Fruit fly (Drosophila melanogaster) whole organism, embryonic: Measurements from ENCODE around the gene CG13299.

Experiments used
- Antp ChIP-seq: fragments of 200-800 bp; sonication (Bioruptor generic); optimal IDR thresholded peaks from 3 replicates; lab custom pipeline; 2016; ENCODE audit warnings: missing biosample characterization, missing genetic modification characterization
- C15 ChIP-seq: fragments of 200-800 bp; sonication (Bioruptor generic); IDR thresholded peaks from 3 replicates; pipeline ENCODE4 v1.3.6; 2022; ENCODE audit warnings: missing biosample characterization, missing genetic modification characterization
- CG10147 ChIP-seq: fragments of 200-800 bp; sonication (Bioruptor generic); optimal IDR thresholded peaks from 2 replicates; lab custom pipeline; 2019; ENCODE audit warnings: missing biosample characterization, mild to moderate bottlenecking, missing genetic modification characterization, moderate library complexity
- CG1024 ChIP-seq: fragments of 200-800 bp; sonication (Bioruptor generic); IDR thresholded peaks from 2 replicates; pipeline ENCODE4 v1.3.6; 2022; ENCODE audit warnings: missing biosample characterization, missing genetic modification characterization
- CG10366 ChIP-seq: fragments of 200-800 bp; sonication (Bioruptor generic); IDR thresholded peaks from 2 replicates; pipeline ENCODE4 v1.3.6; 2022; ENCODE audit warnings: missing biosample characterization, missing genetic modification characterization
- CG10654 ChIP-seq: fragments of 200-800 bp; sonication (Bioruptor generic); optimal IDR thresholded peaks from 2 replicates; lab custom pipeline; 2016; ENCODE audit warnings: missing biosample characterization, missing genetic modification characterization
- CG12219 ChIP-seq: fragments of 200-800 bp; sonication (Bioruptor generic); optimal IDR thresholded peaks from 3 replicates; lab custom pipeline; 2018; ENCODE audit warnings: missing biosample characterization, mild to moderate bottlenecking, missing genetic modification characterization
- CG12236 ChIP-seq: fragments of 200-800 bp; sonication (Bioruptor generic); optimal IDR thresholded peaks from 2 replicates; lab custom pipeline; 2016; ENCODE audit warnings: missing biosample characterization, missing genetic modification characterization
- CG14710 ChIP-seq: fragments of 200-800 bp; sonication (Bioruptor generic); optimal IDR thresholded peaks from 3 replicates; lab custom pipeline; 2019; ENCODE audit warnings: missing biosample characterization, mild to moderate bottlenecking, missing genetic modification characterization, moderate library complexity
- CG1529 ChIP-seq: fragments of 200-800 bp; sonication (Bioruptor generic); optimal IDR thresholded peaks from 3 replicates; lab custom pipeline; 2018; ENCODE audit warnings: missing biosample characterization, missing genetic modification characterization
- CG17328 ChIP-seq: fragments of 200-800 bp; sonication (Bioruptor generic); IDR thresholded peaks from 2 replicates; pipeline ENCODE4 v1.3.6; 2022; ENCODE audit warnings: missing biosample characterization, missing genetic modification characterization
- CG17568 ChIP-seq: fragments of 200-800 bp; sonication (Bioruptor generic); optimal IDR thresholded peaks from 2 replicates; lab custom pipeline; 2018; ENCODE audit warnings: missing biosample characterization, mild to moderate bottlenecking, missing genetic modification characterization, moderate library complexity
- CG17912 ChIP-seq: fragments of 200-800 bp; sonication (Bioruptor generic); optimal IDR thresholded peaks from 2 replicates; lab custom pipeline; 2018; ENCODE audit warnings: missing biosample characterization, mild to moderate bottlenecking, missing genetic modification characterization
- CG18764 ChIP-seq: fragments of 200-800 bp; sonication (Bioruptor generic); optimal IDR thresholded peaks from 3 replicates; lab custom pipeline; 2016; ENCODE audit warnings: missing biosample characterization, missing genetic modification characterization
- CG2116 ChIP-seq: fragments of 200-800 bp; sonication (Bioruptor generic); optimal IDR thresholded peaks from 3 replicates; lab custom pipeline; 2018; ENCODE audit warnings: missing biosample characterization, mild to moderate bottlenecking, missing genetic modification characterization
- CG2678 ChIP-seq: fragments of 200-800 bp; sonication (Bioruptor generic); optimal IDR thresholded peaks from 3 replicates; lab custom pipeline; 2019; ENCODE audit warnings: missing biosample characterization, mild to moderate bottlenecking, missing genetic modification characterization, moderate library complexity
- CG31224 ChIP-seq: fragments of 200-800 bp; sonication (Bioruptor generic); IDR thresholded peaks from 2 replicates; pipeline ENCODE4 v1.3.6; 2022; ENCODE audit warnings: missing biosample characterization, missing genetic modification characterization
- CG8924 ChIP-seq: fragments of 200-800 bp; optimal IDR thresholded peaks from 3 replicates; lab custom pipeline; 2019; ENCODE audit warnings: missing biosample characterization, mild to moderate bottlenecking, missing genetic modification characterization, moderate library complexity
- CG9817 ChIP-seq: fragments of 200-800 bp; sonication (Bioruptor generic); optimal IDR thresholded peaks from 2 replicates; lab custom pipeline; 2018; ENCODE audit warnings: missing biosample characterization, mild to moderate bottlenecking, missing genetic modification characterization, moderate library complexity
- D19A ChIP-seq: fragments of 200-800 bp; optimal IDR thresholded peaks from 3 replicates; lab custom pipeline; 2019; ENCODE audit warnings: missing biosample characterization, mild to moderate bottlenecking, missing genetic modification characterization, moderate library complexity
- D19B ChIP-seq: fragments of 200-800 bp; sonication (Bioruptor generic); optimal IDR thresholded peaks from 2 replicates; lab custom pipeline; 2017; ENCODE audit warnings: missing biosample characterization, mild to moderate bottlenecking, missing genetic modification characterization
- Dbx ChIP-seq: fragments of 200-800 bp; sonication (Bioruptor generic); IDR thresholded peaks from 3 replicates; pipeline ENCODE4 v1.3.6; 2022; ENCODE audit warnings: missing biosample characterization, missing genetic modification characterization
- Dip3 ChIP-seq: fragments of 200-800 bp; sonication (Bioruptor generic); optimal IDR thresholded peaks from 3 replicates; lab custom pipeline; 2016; ENCODE audit warnings: missing biosample characterization, missing genetic modification characterization
- Dll ChIP-seq: fragments of 200-800 bp; sonication (Bioruptor generic); IDR thresholded peaks from 4 replicates; pipeline ENCODE4 v1.3.6; 2022; ENCODE audit warnings: missing biosample characterization, missing genetic modification characterization; ENCODE audit not compliant: partially characterized antibody
- Drgx ChIP-seq: fragments of 200-800 bp; sonication (Bioruptor generic); IDR thresholded peaks from 2 replicates; pipeline ENCODE4 v1.3.6; 2022; ENCODE audit warnings: missing biosample characterization, missing genetic modification characterization
- Fer1 ChIP-seq: fragments of 200-800 bp; sonication (Bioruptor generic); optimal IDR thresholded peaks from 2 replicates; lab custom pipeline; 2017; ENCODE audit warnings: missing biosample characterization, mild to moderate bottlenecking, missing genetic modification characterization
- Gug ChIP-seq: fragments of 200-800 bp; sonication (Bioruptor generic); IDR thresholded peaks from 4 replicates; pipeline ENCODE4 v1.3.6; 2022; ENCODE audit warnings: missing biosample characterization, missing genetic modification characterization
- Hsf ChIP-seq: fragments of 200-800 bp; sonication (Bioruptor generic); optimal IDR thresholded peaks from 3 replicates; lab custom pipeline; 2016; ENCODE audit warnings: missing biosample characterization, missing genetic modification characterization
- Nf-YA ChIP-seq: fragments of 200-800 bp; sonication (Bioruptor generic); IDR thresholded peaks from 2 replicates; pipeline ENCODE4 v1.3.6; 2022; ENCODE audit warnings: missing biosample characterization, missing genetic modification characterization
- Nf-YB ChIP-seq: fragments of 200-800 bp; sonication (Bioruptor generic); optimal IDR thresholded peaks from 3 replicates; lab custom pipeline; 2019; ENCODE audit warnings: missing biosample characterization, mild to moderate bottlenecking, missing genetic modification characterization, moderate library complexity
- al ChIP-seq: fragments of 200-800 bp; sonication (Bioruptor generic); IDR thresholded peaks from 2 replicates; pipeline ENCODE4 v1.3.6; 2022; ENCODE audit warnings: missing biosample characterization, missing genetic modification characterization
- bowl ChIP-seq: fragments of 200-800 bp; sonication (Bioruptor generic); IDR thresholded peaks from 2 replicates; pipeline ENCODE4 v1.3.6; 2022; ENCODE audit warnings: missing biosample characterization, missing genetic modification characterization
- cg ChIP-seq: fragments of 200-800 bp; sonication (Bioruptor generic); optimal IDR thresholded peaks from 3 replicates; lab custom pipeline; 2019; ENCODE audit warnings: missing biosample characterization, mild to moderate bottlenecking, missing genetic modification characterization, moderate library complexity
- chm ChIP-seq: fragments of 200-800 bp; sonication (Bioruptor generic); IDR thresholded peaks from 2 replicates; pipeline ENCODE4 v1.3.6; 2022; ENCODE audit warnings: missing biosample characterization, missing genetic modification characterization
- corto ChIP-seq: fragments of 200-800 bp; sonication (Bioruptor generic); optimal IDR thresholded peaks from 2 replicates; lab custom pipeline; 2016; ENCODE audit warnings: missing biosample characterization, mild to moderate bottlenecking, missing genetic modification characterization, moderate library complexity
- emc ChIP-seq: fragments of 200-800 bp; sonication (Bioruptor generic); optimal IDR thresholded peaks from 2 replicates; lab custom pipeline; 2016; ENCODE audit warnings: missing biosample characterization, missing genetic modification characterization
- fd64A ChIP-seq: fragments of 200-800 bp; sonication (Bioruptor generic); optimal IDR thresholded peaks from 3 replicates; lab custom pipeline; 2018; ENCODE audit warnings: missing biosample characterization, mild to moderate bottlenecking, missing genetic modification characterization
- ftz-f1 ChIP-seq: fragments of 200-800 bp; sonication (Bioruptor generic); optimal IDR thresholded peaks from 2 replicates; lab custom pipeline; 2016; ENCODE audit warnings: missing biosample characterization, missing genetic modification characterization
- gsb-n ChIP-seq: fragments of 200-800 bp; sonication (Bioruptor generic); optimal IDR thresholded peaks from 3 replicates; lab custom pipeline; 2018; ENCODE audit warnings: missing biosample characterization, mild to moderate bottlenecking, missing genetic modification characterization
- hkb ChIP-seq, 2 experiments: fragments of 200-800 bp in 1 of 2; fragments of >200 bp in 1 of 2; sonication (Bioruptor generic) in 1 of 2; IDR thresholded peaks in 1 of 2; optimal IDR thresholded peaks in 1 of 2; 2 replicates each; pipeline versions ENCODE4 v1.3.6 to Lab custom; 2017 to 2022; ENCODE audit warnings: missing biosample characterization in 1 of 2, missing genetic modification characterization in 1 of 2
- nom ChIP-seq: fragments of 200-800 bp; sonication (Bioruptor generic); optimal IDR thresholded peaks from 2 replicates; lab custom pipeline; 2017; ENCODE audit warnings: missing biosample characterization, missing genetic modification characterization, mild to moderate bottlenecking, moderate library complexity, missing genetic modification reagents
- sim ChIP-seq: fragments of 200-800 bp; sonication (Bioruptor generic); IDR thresholded peaks from 2 replicates; pipeline ENCODE4 v1.3.6; 2022; ENCODE audit warnings: missing biosample characterization, missing genetic modification characterization
- sisA ChIP-seq: fragments of 200-800 bp; sonication (Bioruptor generic); IDR thresholded peaks from 2 replicates; pipeline ENCODE4 v1.3.6; 2022; ENCODE audit warnings: missing biosample characterization, missing genetic modification characterization
- unc-4 ChIP-seq: fragments of 200-800 bp; sonication (Bioruptor generic); IDR thresholded peaks from 2 replicates; pipeline ENCODE4 v1.3.6; 2022; ENCODE audit warnings: missing biosample characterization, missing genetic modification characterization; ENCODE audit not compliant: partially characterized antibody
- zfh1 ChIP-seq: fragments of 200-800 bp; sonication (Bioruptor generic); IDR thresholded peaks from 3 replicates; pipeline ENCODE4 v1.3.6; 2022; ENCODE audit warnings: missing biosample characterization, missing genetic modification characterization

Gene CG13299

dm6 chr3L:6249178-6250078 is 17.3 kb upstream of the CG13299 start (continued):
- TF ChIP-seq corto (peak; percentile 15), bowl (GFP tag; lab: Robert Waterston, UW) (no peak), hkb (optimal IDR thresholded peaks at IDR 0.05; lab: Kevin White, UChicago) (no peak), hkb (GFP tag; IDR thresholded peaks at IDR 0.05; lab: Robert Waterston, UW) (no peak), D19B (GFP tag; lab: Kevin White, UChicago) (no peak), CG17568 (no peak), gsb-n (tag; lab: Kevin White, UChicago) (no peak), nom (GFP tag; lab: Kevin White, UChicago) (no peak), CG14710 (tag; lab: Kevin White, UChicago) (no peak), CG12219 (GFP tag; lab: Kevin White, UChicago) (no peak), CG2678 (tag; lab: Kevin White, UChicago) (no peak), Drgx (GFP tag; lab: Robert Waterston, UW) (peak; percentile 63), CG10147 (GFP tag; lab: Kevin White, UChicago) (no peak), Nf-YB (GFP tag; lab: Kevin White, UChicago) (no peak), CG10366 (GFP tag; lab: Robert Waterston, UW) (no peak), Dip3 (GFP tag; lab: Kevin White, UChicago) (no peak), CG8924 (tag; lab: Kevin White, UChicago) (no peak), CG1529 (GFP tag; lab: Kevin White, UChicago) (no peak), unc-4 (GFP tag; lab: Robert Waterston, UW) (no peak), CG1024 (no peak), zfh1 (GFP tag; lab: Robert Waterston, UW) (no peak), cg (GFP tag; lab: Kevin White, UChicago) (peak; percentile 53), CG9817 (tag; lab: Kevin White, UChicago) (no peak), CG2116 (GFP tag; lab: Kevin White, UChicago) (no peak), Gug (GFP tag; lab: Robert Waterston, UW) (no peak), D19A (tag; lab: Kevin White, UChicago) (peak; percentile 59), CG17328 (no peak), ftz-f1 (GFP tag; lab: Kevin White, UChicago) (no peak)

- TF ChIP-seq Nf-YA (GFP tag; lab: Robert Waterston, UW) (no peak), Dbx (GFP tag; lab: Robert Waterston, UW) (no peak), CG31224 (GFP tag; lab: Robert Waterston, UW) (no peak), C15 (no peak), CG18764 (GFP tag; lab: Kevin White, UChicago) (no peak), al (GFP tag; lab: Robert Waterston, UW) (no peak), Dll (GFP tag; lab: Robert Waterston, UW) (no peak), Hsf (no peak), sim (GFP tag; lab: Robert Waterston, UW) (no peak), sisA (no peak), fd64A (no peak), chm (GFP tag; lab: Robert Waterston, UW) (no peak), CG17912 (no peak), Fer1 (GFP tag; lab: Kevin White, UChicago) (no peak), emc (GFP tag; lab: Kevin White, UChicago) (no peak), CG10654 (GFP tag; lab: Kevin White, UChicago) (no peak), CG12236 (GFP tag; lab: Kevin White, UChicago) (no peak), Antp (GFP tag; lab: Kevin White, UChicago) (no peak)
These were observed 13.5 kb upstream of the CG13299 start, which contains the start of gene Mdr65 for dm6 chr3L:6245646-6246045. Mdr65 (minus strand) TSS chr3L:6245746.
